Fruit fly (Drosophila melanogaster): ENCODE data around the gene CG4119.

dm6 chrX:5718476-5719012 lies 52.7 kb downstream of the CG4119 start:
- TF ChIP-seq Sin3A (optimal IDR thresholded peaks at IDR 0.05) (no peak), ttk (optimal IDR thresholded peaks at IDR 0.05) (no peak), h (optimal IDR thresholded peaks at IDR 0.05) (no peak)

All from Kc167 (cell line).